Worm (Caenorhabditis elegans): ENCODE data around the gene K04G11.1.

DNA sequence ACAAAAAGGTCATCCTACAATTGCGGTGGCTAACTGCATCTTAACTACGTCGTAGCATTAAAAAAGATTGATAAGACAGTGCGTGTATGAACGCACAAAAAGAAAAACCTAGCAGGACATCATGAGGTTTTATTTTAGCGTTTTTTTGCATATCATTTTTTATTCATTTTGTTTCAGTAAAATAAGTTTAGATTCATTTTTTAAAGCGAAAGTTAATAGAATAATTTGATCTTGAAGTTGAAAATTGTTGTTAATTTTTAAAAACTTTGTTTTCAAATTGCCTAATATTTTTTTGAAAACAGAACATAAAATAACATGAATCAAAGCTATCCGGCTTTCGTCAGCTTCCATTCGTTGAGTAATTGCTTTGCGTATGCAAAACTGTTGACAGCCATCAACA is 21.7 kb upstream of the K04G11.1 start, which contains the start of gene prx-1:
- TF ChIP-seq W03F9.2 (tag; optimal IDR thresholded peaks at IDR 0.05) = no peak
- no peak for TF ChIP-seq him-1 (tag; optimal IDR thresholded peaks at IDR 0.05)
